Fruit fly (Drosophila melanogaster) whole organism, pupa: Measurements from ENCODE around the gene nAChRbeta1.

Source experiments
- CG14655 ChIP-seq: fragments of 200-800 bp; sonication (Bioruptor generic); optimal IDR thresholded peaks from 3 replicates; lab custom pipeline; 2017; ENCODE audit warnings: mild to moderate bottlenecking, missing biosample characterization, missing genetic modification reagents, missing genetic modification characterization
- CG32121 ChIP-seq: fragments of 200-800 bp; sonication (Bioruptor generic); IDR thresholded peaks from 2 replicates; pipeline ENCODE4 v1.3.6; 2022; ENCODE audit warnings: missing biosample characterization, missing genetic modification characterization
- CG34367 ChIP-seq: fragments of 200-800 bp; sonication (Bioruptor generic); optimal IDR thresholded peaks from 2 replicates; lab custom pipeline; 2018; ENCODE audit warnings: missing biosample characterization, mild to moderate bottlenecking, missing genetic modification characterization
- CG4496 ChIP-seq: fragments of 200-800 bp; sonication (Bioruptor generic); IDR thresholded peaks from 3 replicates; pipeline ENCODE4 v1.3.6; 2022; ENCODE audit warnings: missing biosample characterization, missing genetic modification characterization
- CG8159 ChIP-seq: fragments of 200-800 bp; sonication (Bioruptor generic); optimal IDR thresholded peaks from 3 replicates; lab custom pipeline; 2018; ENCODE audit warnings: missing biosample characterization, mild to moderate bottlenecking, missing genetic modification characterization, moderate library complexity
- CG9948 ChIP-seq: fragments of 200-800 bp; sonication (Bioruptor generic); optimal IDR thresholded peaks from 2 replicates; lab custom pipeline; 2018; ENCODE audit warnings: missing biosample characterization, mild to moderate bottlenecking, missing genetic modification characterization, moderate library complexity
- Pif1A ChIP-seq: fragments of 200-800 bp; sonication (Bioruptor generic); optimal IDR thresholded peaks from 3 replicates; lab custom pipeline; 2016; ENCODE audit warnings: missing biosample characterization, missing genetic modification characterization
- fd96Ca ChIP-seq: fragments of 200-800 bp; sonication (Bioruptor generic); IDR thresholded peaks from 3 replicates; pipeline ENCODE4 v1.3.6; 2022; ENCODE audit warnings: missing biosample characterization, missing genetic modification characterization
- gl ChIP-seq: fragments of 200-800 bp; sonication (Bioruptor generic); optimal IDR thresholded peaks from 2 replicates; lab custom pipeline; 2018; ENCODE audit warnings: missing biosample characterization, mild to moderate bottlenecking, missing genetic modification characterization

DNA sequence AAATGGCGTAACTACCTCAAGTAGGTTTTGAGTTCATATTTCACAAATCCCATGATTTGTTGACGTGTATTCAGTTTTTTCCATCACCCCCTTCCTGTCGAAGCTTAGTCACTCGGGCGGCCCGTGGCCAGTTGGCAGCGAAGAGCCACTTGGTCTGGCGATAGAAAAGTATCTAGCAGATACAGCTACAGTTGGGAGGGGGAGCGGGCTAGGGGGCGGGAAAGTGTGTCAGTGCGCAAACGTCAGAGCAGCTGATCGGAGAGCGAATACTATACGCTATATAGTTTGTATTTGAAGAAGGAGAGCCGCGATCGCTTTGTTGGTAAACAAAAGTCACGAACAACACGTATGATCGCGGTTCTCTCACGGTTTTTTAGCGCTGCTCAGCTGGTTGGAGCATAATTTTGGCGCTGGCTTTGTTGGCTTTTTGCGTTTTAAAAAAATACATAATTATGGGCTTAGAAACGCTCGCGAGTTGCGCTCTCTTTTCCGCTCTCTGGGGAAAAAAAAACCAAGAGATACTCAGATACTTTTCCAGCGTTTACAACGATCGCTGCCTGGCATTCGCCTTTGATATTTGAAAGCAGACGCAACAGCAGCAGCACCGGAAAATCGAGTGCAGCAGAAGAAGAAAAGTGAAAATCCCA, 15.2 kb upstream of the nAChRbeta1 start:
- TF ChIP-seq fd96Ca (GFP tag; lab: Robert Waterston, UW), result peak; percentile 63
- TF ChIP-seq CG32121 (GFP tag; lab: Robert Waterston, UW), result peak; percentile 67; the same call in 1 of the 2 replicates
- no peak for TF ChIP-seq CG8159
- TF ChIP-seq Pif1A (GFP tag; lab: Kevin White, UChicago), result no peak
- TF ChIP-seq CG9948 (tag; lab: Kevin White, UChicago), result no peak
- no peak for TF ChIP-seq CG34367 (tag; lab: Kevin White, UChicago)
- no peak for TF ChIP-seq CG14655 (GFP tag; lab: Kevin White, UChicago)
- peak; percentile 65 for TF ChIP-seq CG4496 (GFP tag; lab: Robert Waterston, UW)
- TF ChIP-seq gl, result no peak
